Fruit fly (Drosophila melanogaster): Measurements from ENCODE around the gene CG15478.
A peak's percentile ranks its signal among the peaks of the same experiment; 100 is the strongest.

CG15478 gene

DNA sequence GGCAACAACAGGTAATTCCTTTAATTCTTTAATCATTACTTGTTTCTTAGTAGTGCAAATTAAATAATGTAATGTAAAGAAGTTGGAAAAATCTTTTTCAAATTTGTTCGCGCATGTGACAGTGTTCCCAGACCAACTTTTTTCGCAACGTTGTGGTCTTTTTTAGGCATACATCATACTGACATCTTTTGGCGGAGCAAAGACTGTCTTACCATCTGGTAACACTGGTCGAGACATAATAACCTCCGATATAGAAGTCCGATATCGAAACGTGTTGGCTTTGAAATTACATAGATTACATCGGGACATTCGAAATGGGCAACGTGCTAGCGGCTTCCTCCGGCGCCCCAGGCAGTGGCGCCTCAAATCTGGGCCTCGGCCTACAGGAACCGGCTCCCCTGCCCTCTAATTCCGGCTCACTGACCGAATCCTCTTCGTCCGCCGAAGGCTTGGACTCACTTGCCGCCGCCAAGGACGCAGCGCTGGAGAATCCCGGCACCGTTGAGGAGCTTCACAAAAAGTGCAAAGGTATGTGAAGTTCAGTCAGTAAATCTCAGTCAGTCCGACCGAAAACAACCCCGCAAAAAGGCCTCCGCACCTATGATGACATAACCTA lies 19.5 kb upstream of the CG15478 start (continued):
- TF ChIP-seq luna (GFP tag; optimal IDR thresholded peaks at IDR 0.05) (no peak), fd102C (GFP tag; optimal IDR thresholded peaks at IDR 0.05) (no peak), trh (GFP tag; optimal IDR thresholded peaks at IDR 0.05) (no peak), caup (GFP tag; optimal IDR thresholded peaks at IDR 0.05; ENCODE audit: severe bottlenecking) (no peak), D19B (GFP tag; optimal IDR thresholded peaks at IDR 0.05) (no peak), CG9215 (GFP tag; IDR thresholded peaks at IDR 0.05) (no peak), Ets97D (GFP tag; optimal IDR thresholded peaks at IDR 0.05) (peak; percentile 32), CG17829 (tag; optimal IDR thresholded peaks at IDR 0.05) (peak; percentile 24), CG17612 (GFP tag; IDR thresholded peaks at IDR 0.05) (no peak), crol (GFP tag; IDR thresholded peaks at IDR 0.05) (no peak), CG3847 (GFP tag; IDR thresholded peaks at IDR 0.05) (0 out of 2 replicates have a peak, but pooled peaks have one; percentile 20), dimm (GFP tag; IDR thresholded peaks at IDR 0.05) (no peak), usp (GFP tag; optimal IDR thresholded peaks at IDR 0.05) (no peak), Dip3 (GFP tag; optimal IDR thresholded peaks at IDR 0.05) (no peak), Vsx1 (GFP tag; optimal IDR thresholded peaks at IDR 0.05) (no peak), CG6854 (GFP tag; optimal IDR thresholded peaks at IDR 0.05) (no peak), sug (tag; optimal IDR thresholded peaks at IDR 0.05) (no peak), Adf1 (GFP tag; IDR thresholded peaks at IDR 0.05) (no peak), Sox102F (GFP tag; optimal IDR thresholded peaks at IDR 0.05) (no peak), CG16815 (GFP tag; optimal IDR thresholded peaks at IDR 0.05) (no peak), Sry-δ (GFP tag; optimal IDR thresholded peaks at IDR 0.05) (peak; percentile 56), Six4 (GFP tag; optimal IDR thresholded peaks at IDR 0.05) (no peak), CG14050 (GFP tag; IDR thresholded peaks at IDR 0.05) (no peak), CG7372 (GFP tag; IDR thresholded peaks at IDR 0.05) (no peak), aop (GFP tag; IDR thresholded peaks at IDR 0.05) (no peak), Blimp-1 (GFP tag; optimal IDR thresholded peaks at IDR 0.05) (no peak), slbo (GFP tag; IDR thresholded peaks at IDR 0.05) (no peak), Bgb (GFP tag; IDR thresholded peaks at IDR 0.05; ENCODE audit: partially characterized antibody) (peak; percentile 45; the same call in 1 of the 2 replicates), CG9609 (GFP tag; optimal IDR thresholded peaks at IDR 0.05) (no peak), rib (GFP tag; IDR thresholded peaks at IDR 0.05) (no peak), GATAe (GFP tag; conservative IDR thresholded peaks at IDR 0.05) (no peak), hb (GFP tag; IDR thresholded peaks at IDR 0.05; ENCODE audit: partially characterized antibody) (no peak), lab (GFP tag; optimal IDR thresholded peaks at IDR 0.05) (no peak), CG13624 (GFP tag; optimal IDR thresholded peaks at IDR 0.05) (no peak), HLH54F (GFP tag; optimal IDR thresholded peaks at IDR 0.05) (no peak), Neu2 (GFP tag; optimal IDR thresholded peaks at IDR 0.05; ENCODE audit: borderline replicate concordance) (no peak), ara (GFP tag; IDR thresholded peaks at IDR 0.05) (no peak), CG11247 (GFP tag; IDR thresholded peaks at IDR 0.05) (no peak), dati (GFP tag; IDR thresholded peaks at IDR 0.05) (no peak), prd (optimal IDR thresholded peaks at IDR 0.05) (no peak), prd (GFP tag; IDR thresholded peaks at IDR 0.05) (no peak), gsb-n (tag; optimal IDR thresholded peaks at IDR 0.05) (no peak), amos (GFP tag; IDR thresholded peaks at IDR 0.05; ENCODE audit: partially characterized antibody) (peak; percentile 40; the same call in 1 of the 2 replicates), CrebB (tag; optimal IDR thresholded peaks at IDR 0.05) (no peak), HmgZ (tag; optimal IDR thresholded peaks at IDR 0.05) (peak; percentile 44), CG13123 (GFP tag; optimal IDR thresholded peaks at IDR 0.05) (no peak), Gsc (GFP tag; IDR thresholded peaks at IDR 0.05) (no peak), CG10267 (tag; optimal IDR thresholded peaks at IDR 0.05) (peak; percentile 36), CG12155 (GFP tag; optimal IDR thresholded peaks at IDR 0.05) (no peak), CG34376 (GFP tag; optimal IDR thresholded peaks at IDR 0.05) (peak; percentile 16), jigr1 (GFP tag; IDR thresholded peaks at IDR 0.05) (no peak), CG3065 (GFP tag; optimal IDR thresholded peaks at IDR 0.05) (no peak)

Measured in whole organism, embryonic.